Fruit fly (Drosophila melanogaster) whole organism, pupa: ENCODE data around the gene Muc68E.

ENCODE experiments used
- CG10348 ChIP-seq: fragments of 200-800 bp; sonication (Bioruptor generic); IDR thresholded peaks from 2 replicates; pipeline ENCODE4 v1.3.6; 2022; ENCODE audit warnings: missing biosample characterization, missing genetic modification characterization
- CG12605 ChIP-seq: fragments of 200-800 bp; sonication (Bioruptor generic); IDR thresholded peaks from 2 replicates; pipeline ENCODE4 v1.3.6; 2022; ENCODE audit warnings: missing biosample characterization, missing genetic modification characterization
- CG13204 ChIP-seq: fragments of 200-800 bp; sonication (Bioruptor generic); optimal IDR thresholded peaks from 2 replicates; lab custom pipeline; 2018; ENCODE audit warnings: missing biosample characterization, mild to moderate bottlenecking, missing genetic modification characterization, moderate library complexity
- CG14655 ChIP-seq: fragments of 200-800 bp; sonication (Bioruptor generic); optimal IDR thresholded peaks from 3 replicates; lab custom pipeline; 2017; ENCODE audit warnings: mild to moderate bottlenecking, missing biosample characterization, missing genetic modification reagents, missing genetic modification characterization
- CG15710 ChIP-seq: fragments of 200-800 bp; sonication (Bioruptor generic); optimal IDR thresholded peaks from 2 replicates; lab custom pipeline; 2018; ENCODE audit warnings: missing biosample characterization, mild to moderate bottlenecking, missing genetic modification characterization, moderate library complexity
- CG17806 ChIP-seq: fragments of 200-800 bp; sonication (Bioruptor generic); optimal IDR thresholded peaks from 2 replicates; lab custom pipeline; 2018; ENCODE audit warnings: missing biosample characterization, mild to moderate bottlenecking, missing genetic modification characterization, moderate library complexity
- CG32121 ChIP-seq: fragments of 200-800 bp; sonication (Bioruptor generic); IDR thresholded peaks from 2 replicates; pipeline ENCODE4 v1.3.6; 2022; ENCODE audit warnings: missing biosample characterization, missing genetic modification characterization
- CG34367 ChIP-seq: fragments of 200-800 bp; sonication (Bioruptor generic); optimal IDR thresholded peaks from 2 replicates; lab custom pipeline; 2018; ENCODE audit warnings: missing biosample characterization, mild to moderate bottlenecking, missing genetic modification characterization
- CG4496 ChIP-seq: fragments of 200-800 bp; sonication (Bioruptor generic); IDR thresholded peaks from 3 replicates; pipeline ENCODE4 v1.3.6; 2022; ENCODE audit warnings: missing biosample characterization, missing genetic modification characterization
- CG8159 ChIP-seq: fragments of 200-800 bp; sonication (Bioruptor generic); optimal IDR thresholded peaks from 3 replicates; lab custom pipeline; 2018; ENCODE audit warnings: missing biosample characterization, mild to moderate bottlenecking, missing genetic modification characterization, moderate library complexity
- CG8301 ChIP-seq: fragments of 200-800 bp; sonication (Bioruptor generic); optimal IDR thresholded peaks from 2 replicates; lab custom pipeline; 2018; ENCODE audit warnings: missing biosample characterization, mild to moderate bottlenecking, missing genetic modification characterization
- CG9948 ChIP-seq: fragments of 200-800 bp; sonication (Bioruptor generic); optimal IDR thresholded peaks from 2 replicates; lab custom pipeline; 2018; ENCODE audit warnings: missing biosample characterization, mild to moderate bottlenecking, missing genetic modification characterization, moderate library complexity
- D1 ChIP-seq: fragments of 200-800 bp; sonication (Bioruptor generic); optimal IDR thresholded peaks from 2 replicates; lab custom pipeline; 2018; ENCODE audit warnings: missing biosample characterization, mild to moderate bottlenecking, missing genetic modification characterization, moderate library complexity
- EcR ChIP-seq: fragments of 200-800 bp; sonication (Bioruptor generic); optimal IDR thresholded peaks from 3 replicates; lab custom pipeline; 2019; ENCODE audit warnings: missing biosample characterization, missing genetic modification characterization, mild to moderate bottlenecking, moderate library complexity, missing genetic modification reagents
- Ets98B ChIP-seq: fragments of 200-800 bp; sonication (Bioruptor generic); IDR thresholded peaks from 2 replicates; pipeline ENCODE4 v1.3.6; 2022; ENCODE audit warnings: missing biosample characterization, missing genetic modification characterization
- Pif1A ChIP-seq: fragments of 200-800 bp; sonication (Bioruptor generic); optimal IDR thresholded peaks from 3 replicates; lab custom pipeline; 2016; ENCODE audit warnings: missing biosample characterization, missing genetic modification characterization
- Pif1B ChIP-seq: fragments of 200-800 bp; sonication (Bioruptor generic); optimal IDR thresholded peaks from 3 replicates; lab custom pipeline; 2016; ENCODE audit warnings: missing biosample characterization, missing genetic modification characterization
- Snoo ChIP-seq: fragments of 200-800 bp; sonication (Bioruptor generic); optimal IDR thresholded peaks from 3 replicates; lab custom pipeline; 2017; ENCODE audit warnings: missing biosample characterization, mild to moderate bottlenecking, missing genetic modification characterization, inconsistent platforms
- fd96Ca ChIP-seq: fragments of 200-800 bp; sonication (Bioruptor generic); IDR thresholded peaks from 3 replicates; pipeline ENCODE4 v1.3.6; 2022; ENCODE audit warnings: missing biosample characterization, missing genetic modification characterization
- gl ChIP-seq: fragments of 200-800 bp; sonication (Bioruptor generic); optimal IDR thresholded peaks from 2 replicates; lab custom pipeline; 2018; ENCODE audit warnings: missing biosample characterization, mild to moderate bottlenecking, missing genetic modification characterization
- rn ChIP-seq: fragments of 200-800 bp; sonication (Bioruptor generic); IDR thresholded peaks from 2 replicates; pipeline ENCODE4 v1.3.6; 2022; ENCODE audit warnings: missing biosample characterization, missing genetic modification characterization

Gene Muc68E

DNA sequence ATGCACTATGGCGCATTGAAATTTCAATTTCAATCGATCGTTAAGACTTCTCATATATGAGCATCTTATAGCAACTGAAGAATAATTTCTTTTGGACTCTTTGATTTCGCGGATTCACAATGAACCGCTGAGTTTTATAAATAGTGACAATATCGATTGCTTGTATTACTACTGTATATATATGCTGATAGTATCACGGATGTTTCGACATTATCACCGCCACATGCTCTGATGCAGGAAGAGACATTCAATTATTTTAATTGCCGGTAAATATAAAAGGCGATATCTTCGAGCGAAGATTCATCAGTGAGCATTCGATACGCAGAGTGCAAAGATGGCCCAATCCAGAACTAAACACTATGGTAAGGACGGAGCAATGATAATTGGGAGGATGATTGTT, 23.2 kb downstream of the Muc68E start, which contains the start of gene CG17826:
CG17826 (plus strand) TSS at position 301 of the 400 bp plus-strand sequence.
- TF ChIP-seq rn (GFP tag; lab: Robert Waterston, UW) = no peak
- TF ChIP-seq CG8301 = no peak
- TF ChIP-seq CG12605 (GFP tag; lab: Robert Waterston, UW) = no peak

DNA sequence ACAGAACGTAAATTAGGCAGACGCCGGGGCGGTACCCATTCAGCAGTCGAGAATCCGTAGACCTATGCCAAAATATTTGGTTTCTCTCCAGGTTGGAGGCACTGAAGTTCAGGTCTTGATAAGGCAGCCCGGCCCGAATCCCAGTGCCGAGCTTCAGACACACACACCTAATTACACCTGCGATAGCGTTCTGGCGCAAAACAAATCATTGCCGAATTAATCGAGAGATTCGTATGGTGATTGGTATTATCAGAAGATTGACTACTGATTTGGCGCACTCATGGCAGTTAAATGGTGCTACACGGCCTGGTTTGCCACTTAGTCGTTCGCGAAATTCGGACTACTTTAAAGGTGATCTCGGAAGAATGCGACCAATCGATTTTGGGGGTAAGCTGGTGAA, 25.4 kb downstream of the Muc68E start, which contains the start of gene CG7252:
CG7252 (plus strand) TSS at position 319 of the 400 bp plus-strand sequence.
- TF ChIP-seq CG13204 (no peak), Snoo (tag; lab: Kevin White, UChicago) (no peak), CG12605 (GFP tag; lab: Robert Waterston, UW) (no peak)

dm6 chr3L:11944752-11945151, 28.0 kb downstream of the Muc68E start, which contains the start of gene CG5883:
TSS of gene CG5883 (minus strand) at chr3L:11944852.
- TF ChIP-seq Pif1A = no peak
- TF ChIP-seq CG8159 = no peak
- TF ChIP-seq CG14655 (GFP tag; lab: Kevin White, UChicago) = no peak
- TF ChIP-seq CG13204 = no peak
- no peak for TF ChIP-seq fd96Ca
- TF ChIP-seq CG9948 (tag; lab: Kevin White, UChicago) = no peak
- TF ChIP-seq EcR (GFP tag; lab: Kevin White, UChicago) = no peak
- no peak for TF ChIP-seq Snoo (tag; lab: Kevin White, UChicago)
- TF ChIP-seq CG12605 (GFP tag; lab: Robert Waterston, UW) = no peak
- TF ChIP-seq CG8301 = no peak
- TF ChIP-seq gl (tag; lab: Kevin White, UChicago) = no peak
- no peak for TF ChIP-seq CG10348
- no peak for TF ChIP-seq CG4496 (GFP tag; lab: Robert Waterston, UW)
- no peak for TF ChIP-seq Ets98B (GFP tag; lab: Robert Waterston, UW)
- TF ChIP-seq CG32121 = no peak
- no peak for TF ChIP-seq CG17806 (tag; lab: Kevin White, UChicago)
- no peak for TF ChIP-seq CG15710 (tag; lab: Kevin White, UChicago)
- no peak for TF ChIP-seq Pif1B (GFP tag; lab: Kevin White, UChicago)
- no peak for TF ChIP-seq D1 (tag; lab: Kevin White, UChicago)
- TF ChIP-seq rn (GFP tag; lab: Robert Waterston, UW) = no peak

- no peak for TF ChIP-seq CG14655 (GFP tag; lab: Kevin White, UChicago)
- no peak for TF ChIP-seq D1 (tag; lab: Kevin White, UChicago)
- no peak for TF ChIP-seq Snoo (tag; lab: Kevin White, UChicago)
- TF ChIP-seq EcR (GFP tag; lab: Kevin White, UChicago) = no peak
- TF ChIP-seq CG4496 (GFP tag; lab: Robert Waterston, UW) = no peak
- TF ChIP-seq CG12605 (GFP tag; lab: Robert Waterston, UW) = no peak
- TF ChIP-seq rn (GFP tag; lab: Robert Waterston, UW) = no peak
- no peak for TF ChIP-seq fd96Ca
- TF ChIP-seq Pif1B (GFP tag; lab: Kevin White, UChicago) = no peak
- TF ChIP-seq CG13204 = no peak
- TF ChIP-seq Pif1A = no peak
Measured at dm6 chr3L:11941612-11942011, 31.2 kb downstream of the Muc68E start, which contains the start of gene Rpt4R. TSS of gene Rpt4R (plus strand) at chr3L:11941912.

- TF ChIP-seq gl (tag; lab: Kevin White, UChicago) = no peak
- TF ChIP-seq CG17806 (tag; lab: Kevin White, UChicago) = no peak
- TF ChIP-seq EcR (GFP tag; lab: Kevin White, UChicago) = no peak
- no peak for TF ChIP-seq CG32121
- TF ChIP-seq CG4496 (GFP tag; lab: Robert Waterston, UW) = no peak
- no peak for TF ChIP-seq fd96Ca
- no peak for TF ChIP-seq Pif1A
- no peak for TF ChIP-seq CG34367
- no peak for TF ChIP-seq CG12605 (GFP tag; lab: Robert Waterston, UW)
- no peak for TF ChIP-seq CG9948 (tag; lab: Kevin White, UChicago)
- no peak for TF ChIP-seq CG8301
- TF ChIP-seq D1 (tag; lab: Kevin White, UChicago) = no peak
- TF ChIP-seq CG13204 = no peak
- TF ChIP-seq CG14655 (GFP tag; lab: Kevin White, UChicago) = no peak
- TF ChIP-seq Ets98B (GFP tag; lab: Robert Waterston, UW) = no peak
Measured at dm6 chr3L:11938716-11939115, 34.1 kb downstream of the Muc68E start, which contains the start of gene CG44837. TSS of gene CG44837 (minus strand) at chr3L:11938872.

DNA sequence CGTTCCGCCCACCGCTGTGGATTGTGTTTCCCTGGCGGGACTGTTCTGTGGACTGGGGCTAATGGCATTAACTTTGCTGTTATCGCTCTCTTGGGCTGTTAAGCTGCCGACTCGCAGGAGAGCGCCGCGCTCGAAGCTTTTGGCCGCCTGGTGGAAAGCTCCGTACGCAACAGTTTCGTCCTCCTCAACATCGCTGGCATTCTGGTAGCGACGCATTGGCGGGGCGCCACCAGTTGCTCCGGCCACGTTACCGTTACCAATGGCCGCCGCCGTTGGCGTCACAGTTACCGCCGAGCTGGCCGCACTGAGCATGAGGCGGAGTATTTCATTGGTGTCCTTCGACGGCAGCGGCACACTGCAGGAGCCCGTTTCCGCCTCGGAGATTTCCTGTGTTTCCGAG, 35.5 kb downstream of the Muc68E start:
- TF ChIP-seq CG9948 (tag; lab: Kevin White, UChicago) (no peak), CG8159 (no peak), Snoo (tag; lab: Kevin White, UChicago) (no peak), EcR (GFP tag; lab: Kevin White, UChicago) (no peak), CG34367 (no peak), fd96Ca (no peak), gl (tag; lab: Kevin White, UChicago) (no peak), Pif1B (GFP tag; lab: Kevin White, UChicago) (no peak), Ets98B (GFP tag; lab: Robert Waterston, UW) (no peak)

dm6 chr3L:11931619-11932018, 41.2 kb downstream of the Muc68E start:
- TF ChIP-seq fd96Ca (no peak), CG12605 (GFP tag; lab: Robert Waterston, UW) (no peak), CG34367 (no peak), CG4496 (GFP tag; lab: Robert Waterston, UW) (no peak), CG8301 (no peak), CG10348 (no peak), gl (tag; lab: Kevin White, UChicago) (no peak), CG32121 (no peak), Ets98B (GFP tag; lab: Robert Waterston, UW) (no peak), Pif1A (no peak), CG8159 (no peak), CG14655 (GFP tag; lab: Kevin White, UChicago) (no peak), CG15710 (tag; lab: Kevin White, UChicago) (no peak), CG17806 (tag; lab: Kevin White, UChicago) (no peak), EcR (GFP tag; lab: Kevin White, UChicago) (no peak)
- TF ChIP-seq, all 21 proteins: peak for 0
